Worm (Caenorhabditis elegans) whole organism, late embryonic: ENCODE results near the gene spe-27.
A peak's percentile ranks its signal among the peaks of the same experiment; 100 is the strongest.

Source experiments
- C38D4.7 ChIP-seq: fragments of 200-800 bp; sonication (Bioruptor generic); optimal IDR thresholded peaks from 2 replicates; lab custom pipeline; 2018; ENCODE audit warnings: mild to moderate bottlenecking, missing genetic modification characterization, moderate library complexity, missing compliant biosample characterization
- F13H6.1 ChIP-seq: sonication (generic microtip); optimal IDR thresholded peaks from 2 replicates; lab custom pipeline; 2016; ENCODE audit warnings: missing genetic modification characterization, missing compliant biosample characterization
- T23F11.4 ChIP-seq: fragments of 200-800 bp; sonication (Bioruptor generic); optimal IDR thresholded peaks from 2 replicates; lab custom pipeline; 2018; ENCODE audit warnings: mild to moderate bottlenecking, missing genetic modification characterization, missing compliant biosample characterization
- ahr-1 ChIP-seq: sonication (generic microtip); optimal IDR thresholded peaks from 2 replicates; lab custom pipeline; 2016; ENCODE audit warnings: missing genetic modification characterization, missing compliant biosample characterization
- ama-1 ChIP-seq: fragments of 150-350 bp; optimal IDR thresholded peaks from 2 replicates; lab custom pipeline; 2014
- ceh-18 ChIP-seq: sonication (generic microtip); optimal IDR thresholded peaks from 2 replicates; lab custom pipeline; 2016; ENCODE audit warnings: missing genetic modification characterization, missing compliant biosample characterization
- ceh-2 ChIP-seq: sonication (generic microtip); optimal IDR thresholded peaks from 2 replicates; lab custom pipeline; 2016; ENCODE audit warnings: missing genotype, missing genetic modification characterization, missing compliant biosample characterization
- ceh-22 ChIP-seq: sonication (generic microtip); optimal IDR thresholded peaks from 2 replicates; lab custom pipeline; 2017; ENCODE audit warnings: missing biosample characterization, missing genetic modification characterization
- ceh-24 ChIP-seq: sonication (generic microtip); optimal IDR thresholded peaks from 2 replicates; lab custom pipeline; 2016; ENCODE audit warnings: mild to moderate bottlenecking, missing genetic modification characterization, missing compliant biosample characterization
- ceh-30 ChIP-seq: fragments of 150-350 bp; optimal IDR thresholded peaks from 2 replicates; lab custom pipeline; 2014; ENCODE audit warnings: missing biosample characterization, missing genetic modification characterization
- ceh-31 ChIP-seq: sonication (generic microtip); optimal IDR thresholded peaks from 2 replicates; lab custom pipeline; 2016; ENCODE audit warnings: missing genetic modification characterization, missing compliant biosample characterization
- ceh-48 ChIP-seq: sonication (generic microtip); optimal IDR thresholded peaks from 2 replicates; lab custom pipeline; 2016; ENCODE audit warnings: missing genetic modification characterization, inconsistent platforms, missing compliant biosample characterization
- ceh-6 ChIP-seq: fragments of 200-800 bp; sonication (Bioruptor generic); optimal IDR thresholded peaks from 2 replicates; lab custom pipeline; 2018; ENCODE audit warnings: mild to moderate bottlenecking, missing genetic modification characterization, missing compliant biosample characterization
- ceh-9 ChIP-seq: sonication (generic microtip); optimal IDR thresholded peaks from 2 replicates; lab custom pipeline; 2016; ENCODE audit warnings: mild to moderate bottlenecking, missing genetic modification characterization, inconsistent platforms, missing compliant biosample characterization
- che-1 ChIP-seq: sonication (generic microtip); optimal IDR thresholded peaks from 2 replicates; lab custom pipeline; 2016; ENCODE audit warnings: mild to moderate bottlenecking, missing genetic modification characterization, missing compliant biosample characterization
- dmd-4 ChIP-seq: sonication (generic microtip); optimal IDR thresholded peaks from 2 replicates; lab custom pipeline; 2016; ENCODE audit warnings: borderline replicate concordance, missing genetic modification characterization, missing compliant biosample characterization
- dve-1 ChIP-seq: sonication (generic microtip); optimal IDR thresholded peaks from 2 replicates; lab custom pipeline; 2017; ENCODE audit warnings: antibody characterized with exemption, mild to moderate bottlenecking, missing genetic modification characterization, missing compliant biosample characterization
- elt-2 ChIP-seq: sonication (generic microtip); optimal IDR thresholded peaks from 2 replicates; lab custom pipeline; 2016; ENCODE audit warnings: missing genetic modification reagents, missing genetic modification characterization, missing compliant biosample characterization
- ets-4 ChIP-seq: sonication (generic microtip); optimal IDR thresholded peaks from 2 replicates; lab custom pipeline; 2016; ENCODE audit warnings: missing genetic modification characterization, missing compliant biosample characterization
- eyg-1 ChIP-seq: sonication (generic microtip); optimal IDR thresholded peaks from 2 replicates; lab custom pipeline; 2016; ENCODE audit warnings: missing genotype, missing genetic modification characterization, missing compliant biosample characterization
- fax-1 ChIP-seq: sonication (generic microtip); optimal IDR thresholded peaks from 2 replicates; lab custom pipeline; 2016; ENCODE audit warnings: missing genotype, missing genetic modification characterization, missing compliant biosample characterization
- fkh-10 ChIP-seq: fragments of 150-350 bp; optimal IDR thresholded peaks from 2 replicates; lab custom pipeline; 2014; ENCODE audit warnings: missing biosample characterization, missing genetic modification reagents, missing genetic modification characterization
- fkh-6 ChIP-seq: sonication (generic microtip); optimal IDR thresholded peaks from 2 replicates; lab custom pipeline; 2016; ENCODE audit warnings: missing genetic modification characterization, missing compliant biosample characterization
- hlh-13 ChIP-seq: fragments of 200-800 bp; sonication (Bioruptor generic); optimal IDR thresholded peaks from 2 replicates; lab custom pipeline; 2018; ENCODE audit warnings: mild to moderate bottlenecking, missing genetic modification characterization, missing compliant biosample characterization
- hlh-30 ChIP-seq: sonication (generic microtip); optimal IDR thresholded peaks from 2 replicates; lab custom pipeline; 2017; ENCODE audit warnings: antibody characterized with exemption, missing genetic modification characterization, missing compliant biosample characterization; ENCODE audit not compliant: insufficient read depth
- madf-2 ChIP-seq: sonication (generic microtip); optimal IDR thresholded peaks from 2 replicates; lab custom pipeline; 2017; ENCODE audit warnings: missing genetic modification characterization, missing compliant biosample characterization
- nfya-1 ChIP-seq: sonication (generic microtip); optimal IDR thresholded peaks from 2 replicates; lab custom pipeline; 2017; ENCODE audit warnings: missing genetic modification characterization, mild to moderate bottlenecking, missing compliant biosample characterization, antibody characterized with exemption, moderate library complexity
- nhr-11 ChIP-seq: fragments of 150-350 bp; optimal IDR thresholded peaks from 2 replicates; lab custom pipeline; 2014; ENCODE audit warnings: missing biosample characterization, missing genetic modification characterization
- npax-4 ChIP-seq: sonication (generic microtip); optimal IDR thresholded peaks from 2 replicates; lab custom pipeline; 2016; ENCODE audit warnings: missing genetic modification characterization, missing compliant biosample characterization
- odd-2 ChIP-seq: sonication (generic microtip); optimal IDR thresholded peaks from 2 replicates; lab custom pipeline; 2017; ENCODE audit warnings: antibody characterized with exemption, mild to moderate bottlenecking, missing genetic modification characterization, missing compliant biosample characterization
- pag-3 ChIP-seq: sonication (generic microtip); optimal IDR thresholded peaks from 2 replicates; lab custom pipeline; 2016; ENCODE audit warnings: missing compliant biosample characterization, missing genetic modification characterization, borderline replicate concordance
- pat-9 ChIP-seq: fragments of 200-800 bp; sonication (Bioruptor generic); optimal IDR thresholded peaks from 2 replicates; lab custom pipeline; 2018; ENCODE audit warnings: mild to moderate bottlenecking, missing genetic modification characterization, moderate library complexity, missing compliant biosample characterization
- pax-1 ChIP-seq: fragments of 150-350 bp; optimal IDR thresholded peaks from 2 replicates; lab custom pipeline; 2014; ENCODE audit warnings: missing biosample characterization, missing genetic modification characterization
- pha-4 ChIP-seq: fragments of 150-350 bp; optimal IDR thresholded peaks from 2 replicates; lab custom pipeline; 2018; ENCODE audit warnings: missing biosample characterization, missing genetic modification reagents, missing genetic modification characterization
- pqm-1 ChIP-seq: sonication (generic microtip); optimal IDR thresholded peaks from 2 replicates; lab custom pipeline; 2016; ENCODE audit warnings: missing genetic modification characterization, missing compliant biosample characterization
- pros-1 ChIP-seq: fragments of 150-350 bp; optimal IDR thresholded peaks from 2 replicates; lab custom pipeline; 2014; ENCODE audit warnings: missing biosample characterization, missing genetic modification reagents, missing genetic modification characterization
- ref-2 ChIP-seq: sonication (generic microtip); optimal IDR thresholded peaks from 2 replicates; lab custom pipeline; 2016; ENCODE audit warnings: missing genetic modification characterization, missing compliant biosample characterization
- rnt-1 ChIP-seq: sonication (generic microtip); optimal IDR thresholded peaks from 2 replicates; lab custom pipeline; 2016; ENCODE audit warnings: missing genetic modification characterization, missing compliant biosample characterization
- sdc-2 ChIP-seq: sonication (generic microtip); optimal IDR thresholded peaks from 2 replicates; lab custom pipeline; 2016; ENCODE audit warnings: missing genotype, missing genetic modification characterization, missing compliant biosample characterization
- sox-2 ChIP-seq: fragments of 200-800 bp; sonication (Bioruptor generic); IDR thresholded peaks from 2 replicates; pipeline ENCODE4 v1.3.6; 2022; ENCODE audit warnings: missing genetic modification reagents, missing genetic modification characterization, missing compliant biosample characterization
- syd-9 ChIP-seq: sonication (generic microtip); optimal IDR thresholded peaks from 2 replicates; lab custom pipeline; 2016; ENCODE audit warnings: mild to moderate bottlenecking, missing genetic modification characterization, moderate library complexity, missing compliant biosample characterization
- tbx-2 ChIP-seq: sonication (generic microtip); optimal IDR thresholded peaks from 2 replicates; lab custom pipeline; 2016; ENCODE audit warnings: missing genetic modification characterization, missing compliant biosample characterization
- tbx-7 ChIP-seq: sonication (generic microtip); optimal IDR thresholded peaks from 2 replicates; lab custom pipeline; 2016; ENCODE audit warnings: missing genotype, missing genetic modification characterization, missing compliant biosample characterization
- ttx-3 ChIP-seq: sonication (generic microtip); optimal IDR thresholded peaks from 2 replicates; lab custom pipeline; 2016; ENCODE audit warnings: missing genetic modification reagents, missing genetic modification characterization, missing compliant biosample characterization
- unc-42 ChIP-seq: sonication (generic microtip); optimal IDR thresholded peaks from 2 replicates; lab custom pipeline; 2016; ENCODE audit warnings: missing genotype, missing genetic modification characterization, missing compliant biosample characterization
- unc-55 ChIP-seq: sonication (generic microtip); optimal IDR thresholded peaks from 2 replicates; lab custom pipeline; 2017; ENCODE audit warnings: missing biosample characterization, missing genetic modification reagents, missing genetic modification characterization
- unc-86 ChIP-seq: sonication (generic microtip); optimal IDR thresholded peaks from 2 replicates; lab custom pipeline; 2016; ENCODE audit warnings: missing genetic modification characterization, missing compliant biosample characterization

Gene spe-27

ce11 chrIV:5817459-5817858 is 48.3 kb downstream of the spe-27 start:
- TF ChIP-seq odd-2 (tag; lab: Kevin White, UChicago): no peak
- no peak for TF ChIP-seq ceh-22 (tag; lab: Kevin White, UChicago)
- TF ChIP-seq ceh-48 (tag; lab: Kevin White, UChicago): no peak
- no peak for TF ChIP-seq npax-4 (tag; lab: Kevin White, UChicago)
- TF ChIP-seq fax-1 (tag; lab: Kevin White, UChicago): no peak
- TF ChIP-seq ceh-30 (tag; lab: Kevin White, UChicago): no peak
- peak; percentile 47 for TF ChIP-seq nfya-1
- no peak for TF ChIP-seq ttx-3 (tag; lab: Kevin White, UChicago)
- TF ChIP-seq ref-2 (tag; lab: Kevin White, UChicago): peak; percentile 9
- no peak for TF ChIP-seq ama-1 (lab: Kevin White, UChicago)
- TF ChIP-seq F13H6.1 (tag; lab: Kevin White, UChicago): peak; percentile 10
- TF ChIP-seq pag-3 (tag; lab: Kevin White, UChicago): no peak
- no peak for TF ChIP-seq ceh-6 (GFP tag; lab: Kevin White, UChicago)
- TF ChIP-seq dmd-4: no peak
- peak; percentile 64 for TF ChIP-seq elt-2
- no peak for TF ChIP-seq sox-2
- no peak for TF ChIP-seq ahr-1
- TF ChIP-seq ceh-9 (tag; lab: Kevin White, UChicago): no peak
- TF ChIP-seq rnt-1 (tag; lab: Kevin White, UChicago): peak; percentile 42
- no peak for TF ChIP-seq fkh-6 (tag; lab: Kevin White, UChicago)
- peak; percentile 82 for TF ChIP-seq unc-55
- no peak for TF ChIP-seq pqm-1
- TF ChIP-seq ceh-31 (tag; lab: Kevin White, UChicago): no peak
- no peak for TF ChIP-seq pax-1 (tag; lab: Kevin White, UChicago)
- no peak for TF ChIP-seq hlh-13 (GFP tag; lab: Kevin White, UChicago)
- TF ChIP-seq tbx-7 (tag; lab: Kevin White, UChicago): no peak
- TF ChIP-seq fkh-10 (GFP tag; lab: Kevin White, UChicago): no peak
- no peak for TF ChIP-seq madf-2 (tag; lab: Kevin White, UChicago)
- TF ChIP-seq pros-1: no peak
- TF ChIP-seq che-1 (tag; lab: Kevin White, UChicago): no peak
- TF ChIP-seq eyg-1: no peak
- TF ChIP-seq unc-86 (tag; lab: Kevin White, UChicago): no peak
- no peak for TF ChIP-seq ceh-2 (tag; lab: Kevin White, UChicago)
- no peak for TF ChIP-seq T23F11.4 (GFP tag; lab: Kevin White, UChicago)
- no peak for TF ChIP-seq unc-42 (tag; lab: Kevin White, UChicago)
- no peak for TF ChIP-seq pha-4 (tag; lab: Kevin White, UChicago)
- TF ChIP-seq pat-9 (tag; lab: Kevin White, UChicago): no peak
- TF ChIP-seq syd-9 (tag; lab: Kevin White, UChicago): no peak
- TF ChIP-seq tbx-2 (tag; lab: Kevin White, UChicago): no peak
- TF ChIP-seq ceh-24 (tag; lab: Kevin White, UChicago): no peak
- TF ChIP-seq nhr-11 (tag; lab: Kevin White, UChicago): no peak
- peak; percentile 59 for TF ChIP-seq ceh-18
- TF ChIP-seq hlh-30 (tag; lab: Kevin White, UChicago): no peak
- TF ChIP-seq C38D4.7 (GFP tag; lab: Kevin White, UChicago): no peak
- TF ChIP-seq sdc-2 (tag; lab: Kevin White, UChicago): no peak
- TF ChIP-seq ets-4 (tag; lab: Kevin White, UChicago): no peak
- TF ChIP-seq dve-1: no peak
